Worm (Caenorhabditis elegans) whole organism, late embryonic: ENCODE measurements around the gene lst-6.

Source experiments
- C08G9.2 ChIP-seq: sonication (generic microtip); optimal IDR thresholded peaks from 2 replicates; lab custom pipeline; 2016; ENCODE audit warnings: mild to moderate bottlenecking, missing genetic modification characterization, moderate library complexity, missing compliant biosample characterization
- C38D4.7 ChIP-seq: fragments of 200-800 bp; sonication (Bioruptor generic); optimal IDR thresholded peaks from 2 replicates; lab custom pipeline; 2018; ENCODE audit warnings: mild to moderate bottlenecking, missing genetic modification characterization, moderate library complexity, missing compliant biosample characterization
- F13H6.1 ChIP-seq: sonication (generic microtip); optimal IDR thresholded peaks from 2 replicates; lab custom pipeline; 2016; ENCODE audit warnings: missing genetic modification characterization, missing compliant biosample characterization
- Y22D7AL.16 ChIP-seq: sonication (generic microtip); optimal IDR thresholded peaks from 2 replicates; lab custom pipeline; 2016; ENCODE audit warnings: missing genetic modification characterization, missing compliant biosample characterization
- ahr-1 ChIP-seq: sonication (generic microtip); optimal IDR thresholded peaks from 2 replicates; lab custom pipeline; 2016; ENCODE audit warnings: missing genetic modification characterization, missing compliant biosample characterization
- ama-1 ChIP-seq: fragments of 150-350 bp; optimal IDR thresholded peaks from 2 replicates; lab custom pipeline; 2014
- ceh-18 ChIP-seq: sonication (generic microtip); optimal IDR thresholded peaks from 2 replicates; lab custom pipeline; 2016; ENCODE audit warnings: missing genetic modification characterization, missing compliant biosample characterization
- ceh-22 ChIP-seq: sonication (generic microtip); optimal IDR thresholded peaks from 2 replicates; lab custom pipeline; 2017; ENCODE audit warnings: missing biosample characterization, missing genetic modification characterization
- ceh-24 ChIP-seq: sonication (generic microtip); optimal IDR thresholded peaks from 2 replicates; lab custom pipeline; 2016; ENCODE audit warnings: mild to moderate bottlenecking, missing genetic modification characterization, missing compliant biosample characterization
- ceh-31 ChIP-seq: sonication (generic microtip); optimal IDR thresholded peaks from 2 replicates; lab custom pipeline; 2016; ENCODE audit warnings: missing genetic modification characterization, missing compliant biosample characterization
- ceh-34 ChIP-seq: sonication (generic microtip); optimal IDR thresholded peaks from 2 replicates; lab custom pipeline; 2016; ENCODE audit warnings: mild to moderate bottlenecking, missing genetic modification characterization, missing compliant biosample characterization
- ceh-45 ChIP-seq: fragments of 200-800 bp; sonication (Bioruptor generic); IDR thresholded peaks from 2 replicates; pipeline ENCODE4 v1.3.6; 2022; ENCODE audit warnings: missing genetic modification reagents, missing genetic modification characterization, missing compliant biosample characterization
- ceh-48 ChIP-seq: sonication (generic microtip); optimal IDR thresholded peaks from 2 replicates; lab custom pipeline; 2016; ENCODE audit warnings: missing genetic modification characterization, inconsistent platforms, missing compliant biosample characterization
- ceh-6 ChIP-seq: fragments of 200-800 bp; sonication (Bioruptor generic); optimal IDR thresholded peaks from 2 replicates; lab custom pipeline; 2018; ENCODE audit warnings: mild to moderate bottlenecking, missing genetic modification characterization, missing compliant biosample characterization
- che-1 ChIP-seq: sonication (generic microtip); optimal IDR thresholded peaks from 2 replicates; lab custom pipeline; 2016; ENCODE audit warnings: mild to moderate bottlenecking, missing genetic modification characterization, missing compliant biosample characterization
- dmd-4 ChIP-seq: sonication (generic microtip); optimal IDR thresholded peaks from 2 replicates; lab custom pipeline; 2016; ENCODE audit warnings: borderline replicate concordance, missing genetic modification characterization, missing compliant biosample characterization
- elt-2 ChIP-seq: sonication (generic microtip); optimal IDR thresholded peaks from 2 replicates; lab custom pipeline; 2016; ENCODE audit warnings: missing genetic modification reagents, missing genetic modification characterization, missing compliant biosample characterization
- elt-4 ChIP-seq: sonication (generic microtip); optimal IDR thresholded peaks from 2 replicates; lab custom pipeline; 2016; ENCODE audit warnings: missing genetic modification characterization, missing compliant biosample characterization
- ets-4 ChIP-seq: sonication (generic microtip); optimal IDR thresholded peaks from 2 replicates; lab custom pipeline; 2016; ENCODE audit warnings: missing genetic modification characterization, missing compliant biosample characterization
- eyg-1 ChIP-seq: sonication (generic microtip); optimal IDR thresholded peaks from 2 replicates; lab custom pipeline; 2016; ENCODE audit warnings: missing genotype, missing genetic modification characterization, missing compliant biosample characterization
- fax-1 ChIP-seq: sonication (generic microtip); optimal IDR thresholded peaks from 2 replicates; lab custom pipeline; 2016; ENCODE audit warnings: missing genotype, missing genetic modification characterization, missing compliant biosample characterization
- gmeb-2 ChIP-seq: sonication (generic microtip); optimal IDR thresholded peaks from 2 replicates; lab custom pipeline; 2016; ENCODE audit warnings: missing genetic modification characterization, inconsistent platforms, missing compliant biosample characterization
- hlh-30 ChIP-seq: sonication (generic microtip); optimal IDR thresholded peaks from 2 replicates; lab custom pipeline; 2017; ENCODE audit warnings: antibody characterized with exemption, missing genetic modification characterization, missing compliant biosample characterization; ENCODE audit not compliant: insufficient read depth
- hlh-6 ChIP-seq: sonication (generic microtip); optimal IDR thresholded peaks from 2 replicates; lab custom pipeline; 2016; ENCODE audit warnings: missing genotype, missing genetic modification characterization, missing compliant biosample characterization
- madf-2 ChIP-seq: sonication (generic microtip); optimal IDR thresholded peaks from 2 replicates; lab custom pipeline; 2017; ENCODE audit warnings: missing genetic modification characterization, missing compliant biosample characterization
- mec-3 ChIP-seq: sonication (generic microtip); optimal IDR thresholded peaks from 2 replicates; lab custom pipeline; 2016; ENCODE audit warnings: borderline replicate concordance, missing genetic modification characterization, missing compliant biosample characterization
- nfya-1 ChIP-seq: sonication (generic microtip); optimal IDR thresholded peaks from 2 replicates; lab custom pipeline; 2017; ENCODE audit warnings: missing genetic modification characterization, mild to moderate bottlenecking, missing compliant biosample characterization, antibody characterized with exemption, moderate library complexity
- nhr-11 ChIP-seq: fragments of 150-350 bp; optimal IDR thresholded peaks from 2 replicates; lab custom pipeline; 2014; ENCODE audit warnings: missing biosample characterization, missing genetic modification characterization
- npax-4 ChIP-seq: sonication (generic microtip); optimal IDR thresholded peaks from 2 replicates; lab custom pipeline; 2016; ENCODE audit warnings: missing genetic modification characterization, missing compliant biosample characterization
- pax-1 ChIP-seq: fragments of 150-350 bp; optimal IDR thresholded peaks from 2 replicates; lab custom pipeline; 2014; ENCODE audit warnings: missing biosample characterization, missing genetic modification characterization
- pha-2 ChIP-seq: sonication (generic microtip); optimal IDR thresholded peaks from 2 replicates; lab custom pipeline; 2017; ENCODE audit warnings: mild to moderate bottlenecking, missing genetic modification characterization, missing compliant biosample characterization
- pros-1 ChIP-seq: fragments of 150-350 bp; optimal IDR thresholded peaks from 2 replicates; lab custom pipeline; 2014; ENCODE audit warnings: missing biosample characterization, missing genetic modification reagents, missing genetic modification characterization
- ref-2 ChIP-seq: sonication (generic microtip); optimal IDR thresholded peaks from 2 replicates; lab custom pipeline; 2016; ENCODE audit warnings: missing genetic modification characterization, missing compliant biosample characterization
- sdc-2 ChIP-seq: sonication (generic microtip); optimal IDR thresholded peaks from 2 replicates; lab custom pipeline; 2016; ENCODE audit warnings: missing genotype, missing genetic modification characterization, missing compliant biosample characterization
- sox-2 ChIP-seq: fragments of 200-800 bp; sonication (Bioruptor generic); IDR thresholded peaks from 2 replicates; pipeline ENCODE4 v1.3.6; 2022; ENCODE audit warnings: missing genetic modification reagents, missing genetic modification characterization, missing compliant biosample characterization
- sox-4 ChIP-seq: sonication (generic microtip); optimal IDR thresholded peaks from 2 replicates; lab custom pipeline; 2017; ENCODE audit warnings: mild to moderate bottlenecking, missing genetic modification characterization, inconsistent platforms, missing compliant biosample characterization
- tbx-2 ChIP-seq: sonication (generic microtip); optimal IDR thresholded peaks from 2 replicates; lab custom pipeline; 2016; ENCODE audit warnings: missing genetic modification characterization, missing compliant biosample characterization
- tbx-7 ChIP-seq: sonication (generic microtip); optimal IDR thresholded peaks from 2 replicates; lab custom pipeline; 2016; ENCODE audit warnings: missing genotype, missing genetic modification characterization, missing compliant biosample characterization
- ttx-3 ChIP-seq: sonication (generic microtip); optimal IDR thresholded peaks from 2 replicates; lab custom pipeline; 2016; ENCODE audit warnings: missing genetic modification reagents, missing genetic modification characterization, missing compliant biosample characterization
- unc-3 ChIP-seq, 2 experiments: fragments of 200-800 bp in 1 of 2; sonication (Bioruptor generic) in 1 of 2; sonication (generic microtip) in 1 of 2; conservative IDR thresholded peaks in 1 of 2; optimal IDR thresholded peaks in 1 of 2; 2 replicates each; pipeline versions ENCODE4 v1.3.6 to Lab custom; 2016 to 2022; ENCODE audit warnings: missing compliant biosample characterization in 2 of 2, missing genetic modification characterization in 2 of 2, missing genetic modification reagents in 1 of 2
- unc-55 ChIP-seq: sonication (generic microtip); optimal IDR thresholded peaks from 2 replicates; lab custom pipeline; 2017; ENCODE audit warnings: missing biosample characterization, missing genetic modification reagents, missing genetic modification characterization
- ztf-16 ChIP-seq: sonication (generic microtip); optimal IDR thresholded peaks from 2 replicates; lab custom pipeline; 2017; ENCODE audit warnings: missing genetic modification characterization, missing compliant biosample characterization

lst-6 gene

ce11 chrII:7029524-7029923, 7.2 kb upstream of the lst-6 start:
- no peak for TF ChIP-seq sdc-2 (tag; lab: Kevin White, UChicago)
- TF ChIP-seq gmeb-2, result no peak
- TF ChIP-seq C08G9.2 (tag; lab: Kevin White, UChicago), result no peak

- TF ChIP-seq hlh-6 (tag; lab: Kevin White, UChicago) (no peak), unc-3 (GFP tag; conservative IDR thresholded peaks at IDR 0.05; lab: Robert Waterston, UW) (no peak), unc-3 (tag; optimal IDR thresholded peaks at IDR 0.05; lab: Kevin White, UChicago) (peak; percentile 16), sdc-2 (tag; lab: Kevin White, UChicago) (no peak), nfya-1 (tag; lab: Kevin White, UChicago) (peak; percentile 10)
Observed at ce11 chrII:7024897-7025852, 2.9 kb upstream of the lst-6 start, which contains the start of gene znf-598. znf-598 (plus strand) TSS chrII:7025802.

- TF ChIP-seq sox-2 (GFP tag; lab: Robert Waterston, UW) (no peak), ceh-45 (GFP tag; lab: Robert Waterston, UW) (no peak), ama-1 (lab: Kevin White, UChicago) (no peak), nfya-1 (tag; lab: Kevin White, UChicago) (no peak), ceh-22 (tag; lab: Kevin White, UChicago) (no peak), ets-4 (tag; lab: Kevin White, UChicago) (no peak), elt-4 (tag; lab: Kevin White, UChicago) (no peak), C38D4.7 (GFP tag; lab: Kevin White, UChicago) (no peak), npax-4 (tag; lab: Kevin White, UChicago) (no peak), ceh-31 (tag; lab: Kevin White, UChicago) (no peak), ttx-3 (tag; lab: Kevin White, UChicago) (no peak), mec-3 (tag; lab: Kevin White, UChicago) (no peak), dmd-4 (tag; lab: Kevin White, UChicago) (no peak), sox-4 (no peak)
Observed at ce11 chrII:7012592-7012991, 9.7 kb downstream of the lst-6 start, which contains the start of gene sqv-7. sqv-7 (minus strand) TSS chrII:7012692.

ce11 chrII:7002956-7003357, 19.4 kb downstream of the lst-6 start:
- TF ChIP-seq hlh-30 (no peak), nhr-11 (tag; lab: Kevin White, UChicago) (no peak), ref-2 (tag; lab: Kevin White, UChicago) (no peak), madf-2 (tag; lab: Kevin White, UChicago) (peak; percentile 12), ceh-18 (tag; lab: Kevin White, UChicago) (no peak), ceh-24 (tag; lab: Kevin White, UChicago) (no peak), pax-1 (no peak), Y22D7AL.16 (peak; percentile 13), F13H6.1 (tag; lab: Kevin White, UChicago) (no peak), ceh-45 (GFP tag; lab: Robert Waterston, UW) (no peak), pros-1 (tag; lab: Kevin White, UChicago) (no peak), pha-2 (tag; lab: Kevin White, UChicago) (no peak), che-1 (peak; percentile 16), nfya-1 (tag; lab: Kevin White, UChicago) (peak; percentile 4), sox-4 (peak; percentile 7), unc-55 (GFP tag; lab: Kevin White, UChicago) (no peak)

- TF ChIP-seq che-1 (peak; percentile 85), elt-4 (tag; lab: Kevin White, UChicago) (peak; percentile 30), C38D4.7 (GFP tag; lab: Kevin White, UChicago) (peak; percentile 78), tbx-2 (tag; lab: Kevin White, UChicago) (peak; percentile 50), tbx-7 (peak; percentile 15), ahr-1 (tag; lab: Kevin White, UChicago) (peak; percentile 34), F13H6.1 (tag; lab: Kevin White, UChicago) (peak; percentile 41), pha-2 (tag; lab: Kevin White, UChicago) (peak; percentile 85), ceh-6 (GFP tag; lab: Kevin White, UChicago) (peak; percentile 87), eyg-1 (peak; percentile 68), ceh-48 (tag; lab: Kevin White, UChicago) (peak; percentile 59), fax-1 (peak; percentile 62), ref-2 (tag; lab: Kevin White, UChicago) (peak; percentile 72), elt-2 (tag; lab: Kevin White, UChicago) (peak; percentile 84), ceh-34 (tag; lab: Kevin White, UChicago) (peak; percentile 34), ztf-16 (peak; percentile 63)
Observed at ce11 chrII:7001405-7001804, 20.9 kb downstream of the lst-6 start.
